Worm (Caenorhabditis elegans): ENCODE measurements around the gene B0334.10.
"Not testable (repeated sequence)": the region's sequence is repeated elsewhere in the genome, so short reads cannot be mapped to it uniquely, and the experiment has no call there.

Gene B0334.10

DNA sequence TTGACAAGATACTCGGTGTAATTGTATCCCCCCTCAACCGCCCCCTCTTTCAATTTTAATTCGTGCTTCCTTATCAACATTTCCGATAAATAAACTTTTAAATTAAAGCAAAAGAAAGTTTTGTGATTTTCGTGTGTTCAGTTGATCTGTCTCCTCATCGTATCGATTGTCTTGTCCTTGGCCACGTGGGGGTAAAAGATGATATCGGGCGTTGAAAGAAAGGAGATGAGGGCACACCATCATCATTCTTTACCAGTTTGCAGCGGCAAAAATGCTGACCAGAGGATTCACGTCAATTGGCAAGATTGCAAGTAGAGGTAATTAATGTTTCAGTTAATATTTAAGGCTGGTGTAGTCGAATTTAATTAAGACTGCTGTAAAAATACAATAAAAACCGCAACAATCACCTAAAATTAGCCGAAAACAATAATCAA lies 29.0 kb downstream of the B0334.10 start, which contains the start of gene F54D5.7 (continued):
- TF ChIP-seq hmg-1.1 (GFP tag; IDR thresholded peaks at IDR 0.05) = peak; percentile 49; the same call in 1 of the 2 replicates
- TF ChIP-seq mdl-1 (tag; optimal IDR thresholded peaks at IDR 0.05) = peak; percentile 65 to 72
- peak; percentile 15 for TF ChIP-seq nhr-10 (tag; optimal IDR thresholded peaks at IDR 0.05)
- TF ChIP-seq F26F4.8 (GFP tag; conservative IDR thresholded peaks at IDR 0.05) = no peak
- peak; percentile 47 for TF ChIP-seq nhr-28 (tag; optimal IDR thresholded peaks at IDR 0.05)

DNA sequence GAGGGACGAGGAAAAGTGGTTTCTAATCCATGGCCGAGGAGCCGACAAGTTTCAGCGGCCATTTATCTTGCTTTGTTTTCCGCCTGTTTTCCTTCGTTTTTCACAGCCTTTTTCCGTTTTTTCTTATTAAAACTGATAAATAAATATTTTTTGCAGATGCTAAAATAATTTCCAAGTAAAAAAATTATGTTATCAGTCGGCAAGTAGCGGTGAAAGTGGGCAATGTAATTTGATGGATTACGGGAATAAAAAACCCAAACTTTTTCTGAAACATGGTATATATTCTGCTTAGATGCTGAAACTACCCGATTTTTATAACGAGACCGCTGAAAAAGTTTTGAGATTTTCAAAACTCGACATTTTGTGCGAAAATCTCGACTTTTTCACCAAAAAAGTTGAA lies 33.7 kb downstream of the B0334.10 start, which contains the start of gene dhgd-1:
TSS of gene dhgd-1 (minus strand) at position 101 of the 400 bp plus-strand sequence.
- not testable (repeated sequence) for TF ChIP-seq sdz-12 (GFP tag; optimal IDR thresholded peaks at IDR 0.05); ZK546.5 (tag; optimal IDR thresholded peaks at IDR 0.05); snpc-1.2 (GFP tag; IDR thresholded peaks at IDR 0.05)

DNA sequence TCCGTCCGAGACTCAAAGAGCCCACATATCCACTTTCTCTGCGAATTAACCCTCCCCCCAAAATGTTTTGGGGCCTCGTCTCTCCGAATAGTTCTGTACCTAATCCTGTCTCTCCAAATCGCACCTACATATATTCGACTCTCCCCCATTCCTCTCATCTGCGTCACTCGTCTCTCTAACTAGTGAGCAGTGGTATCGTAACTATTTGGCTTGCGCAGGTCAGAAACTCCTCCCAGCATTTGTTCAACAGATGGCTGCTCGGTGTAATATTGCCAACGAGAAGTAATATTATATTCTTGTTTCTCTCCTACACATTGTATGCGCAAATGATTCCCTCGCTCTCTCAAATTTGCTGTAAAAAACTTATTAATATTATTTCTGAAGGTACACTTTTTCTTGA lies 37.4 kb downstream of the B0334.10 start, which contains the start of gene F54D5.24:
TSS of gene F54D5.24 (plus strand) at position 316 of the 400 bp plus-strand sequence.
- TF ChIP-seq ctbp-1 (GFP tag; IDR thresholded peaks at IDR 0.05) = no peak
- no peak for TF ChIP-seq nhr-42 (GFP tag; IDR thresholded peaks at IDR 0.05)
- no peak for TF ChIP-seq snpc-4 (tag; optimal IDR thresholded peaks at IDR 0.05)
- TF ChIP-seq ceh-28 (tag; optimal IDR thresholded peaks at IDR 0.05) = no peak
- TF ChIP-seq madf-9 (GFP tag; conservative IDR thresholded peaks at IDR 0.05) = no peak
- no peak for TF ChIP-seq lin-29 (GFP tag; IDR thresholded peaks at IDR 0.05)
- TF ChIP-seq mdt-29 (GFP tag; IDR thresholded peaks at IDR 0.05) = no peak
- no peak for TF ChIP-seq spr-1 (tag; optimal IDR thresholded peaks at IDR 0.05)
- TF ChIP-seq mxl-2 (GFP tag; conservative IDR thresholded peaks at IDR 0.05) = no peak
- TF ChIP-seq rbr-2 (tag; optimal IDR thresholded peaks at IDR 0.05) = no peak
- TF ChIP-seq fos-1 (tag; optimal IDR thresholded peaks at IDR 0.05) = no peak
- no peak for TF ChIP-seq saeg-2 (GFP tag; IDR thresholded peaks at IDR 0.05)

DNA sequence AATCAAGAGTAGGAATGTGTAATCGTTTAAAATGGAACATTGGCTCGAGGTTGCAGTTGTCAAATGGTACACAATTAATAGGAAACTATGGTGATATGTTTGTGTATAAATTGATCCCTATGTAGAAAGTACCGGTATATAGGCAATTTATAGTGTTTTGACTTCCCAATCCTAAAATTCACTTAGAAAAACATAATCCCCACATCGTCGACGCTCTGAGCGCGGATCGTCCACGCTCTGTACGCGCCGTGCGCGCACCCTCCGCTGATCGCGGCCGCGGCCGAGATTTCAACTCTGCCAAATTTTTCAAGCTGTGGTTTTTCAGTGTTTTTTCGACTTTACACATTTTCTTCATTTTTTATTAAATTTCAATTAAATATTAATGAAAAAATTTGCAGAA lies 38.1 kb downstream of the B0334.10 start, which contains the start of gene F54D5.17:
TSS of gene F54D5.17 (plus strand) at position 301 of the 400 bp plus-strand sequence.
- TF ChIP-seq set-16 (GFP tag; IDR thresholded peaks at IDR 0.05) (peak; percentile 15; the same call in 1 of the 2 replicates), fkh-10 (GFP tag; optimal IDR thresholded peaks at IDR 0.05) (no peak), daf-12 (tag; optimal IDR thresholded peaks at IDR 0.05) (no peak), egl-43 (GFP tag; IDR thresholded peaks at IDR 0.05) (no peak), tra-1 (GFP tag; IDR thresholded peaks at IDR 0.05) (no peak), zip-2 (tag; optimal IDR thresholded peaks at IDR 0.05) (no peak), lin-1 (GFP tag; IDR thresholded peaks at IDR 0.05) (no peak), zfp-3 (GFP tag; conservative IDR thresholded peaks at IDR 0.05) (no peak), spr-3 (GFP tag; optimal IDR thresholded peaks at IDR 0.05) (no peak)

DNA sequence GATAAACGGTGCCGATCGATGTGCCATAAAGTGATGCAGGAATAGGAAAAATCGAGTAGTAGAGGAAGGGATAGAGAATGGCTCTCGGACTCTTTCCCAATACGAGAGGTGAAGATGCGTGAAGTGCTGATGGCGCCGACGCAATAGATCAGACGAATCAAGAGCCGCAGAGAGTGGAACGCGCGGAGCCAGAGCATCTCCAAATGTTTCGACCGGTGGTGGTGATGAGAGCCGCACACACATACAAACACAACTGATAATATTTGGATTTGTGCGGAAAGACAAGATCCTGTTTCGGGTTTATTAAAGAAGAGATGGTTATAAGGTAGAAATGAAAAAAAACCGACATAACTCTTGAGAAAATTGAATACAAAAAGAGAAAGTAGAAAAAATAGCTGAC lies 45.8 kb downstream of the B0334.10 start, which contains the start of gene F54D5.15:
TSS of gene F54D5.15 (minus strand) at position 101 of the 400 bp plus-strand sequence.
- TF ChIP-seq cey-2 (tag; optimal IDR thresholded peaks at IDR 0.05; ENCODE audit: borderline replicate concordance, insufficient read depth) (no peak), ces-1 (GFP tag; optimal IDR thresholded peaks at IDR 0.05) (no peak), daf-12 (tag; optimal IDR thresholded peaks at IDR 0.05) (no peak), T20F7.1 (GFP tag; optimal IDR thresholded peaks at IDR 0.05) (no peak), zfp-3 (GFP tag; conservative IDR thresholded peaks at IDR 0.05) (no peak)

Data from whole organism, L4 larva.